Fruit fly (Drosophila melanogaster) whole organism, wandering third instar larva: ENCODE data around the gene Ythdf.

Experiments
- CG32264 ChIP-seq: fragments of 200-800 bp; sonication (Bioruptor generic); optimal IDR thresholded peaks from 2 replicates; lab custom pipeline; 2016; ENCODE audit warnings: missing biosample characterization, missing genetic modification characterization
- CG9705 ChIP-seq: fragments of 200-800 bp; sonication (Bioruptor generic); optimal IDR thresholded peaks from 2 replicates; lab custom pipeline; 2018; ENCODE audit warnings: missing biosample characterization, mild to moderate bottlenecking, missing genetic modification characterization
- CrebA ChIP-seq: fragments of 200-800 bp; sonication (Bioruptor generic); optimal IDR thresholded peaks from 2 replicates; lab custom pipeline; 2016; ENCODE audit warnings: missing biosample characterization, mild to moderate bottlenecking, missing genetic modification characterization, borderline replicate concordance
- Dif ChIP-seq: fragments of 200-275, 200-300 bp; sonication (Bioruptor generic); optimal IDR thresholded peaks from 2 replicates; lab custom pipeline; 2018; ENCODE audit warnings: missing biosample characterization, missing genetic modification characterization; ENCODE audit not compliant: partially characterized antibody
- GATAd ChIP-seq: sonication (Bioruptor generic); optimal IDR thresholded peaks from 2 replicates; lab custom pipeline; 2016; ENCODE audit warnings: missing biosample characterization, missing genetic modification characterization
- HLH106 ChIP-seq: fragments of 200-800 bp; optimal IDR thresholded peaks from 3 replicates; lab custom pipeline; 2019; ENCODE audit warnings: missing biosample characterization, mild to moderate bottlenecking, missing genetic modification characterization, moderate library complexity
- Hr83 ChIP-seq: fragments of 200-300 bp; sonication (Bioruptor generic); optimal IDR thresholded peaks from 2 replicates; lab custom pipeline; 2016; ENCODE audit warnings: missing biosample characterization, mild to moderate bottlenecking, missing genetic modification characterization, moderate library complexity; ENCODE audit not compliant: poor library complexity, severe bottlenecking
- Jra ChIP-seq: sonication (Bioruptor generic); optimal IDR thresholded peaks from 2 replicates; lab custom pipeline; 2016; ENCODE audit warnings: missing biosample characterization, missing genetic modification characterization
- N ChIP-seq: fragments of >200 bp; optimal IDR thresholded peaks from 2 replicates; lab custom pipeline; 2018; ENCODE audit warnings: missing biosample characterization, missing external identifiers, missing genetic modification characterization
- OdsH ChIP-seq: fragments of 200-800 bp; sonication (Bioruptor generic); optimal IDR thresholded peaks from 2 replicates; lab custom pipeline; 2016; ENCODE audit warnings: missing biosample characterization, mild to moderate bottlenecking, missing genetic modification characterization
- Sp1 ChIP-seq: fragments of 200-800 bp; sonication (Bioruptor generic); optimal IDR thresholded peaks from 3 replicates; lab custom pipeline; 2019; ENCODE audit warnings: missing biosample characterization, mild to moderate bottlenecking, missing genetic modification characterization, moderate library complexity
- Vsx2 ChIP-seq: fragments of 200-300, 225-300 bp; sonication (Bioruptor generic); optimal IDR thresholded peaks from 2 replicates; lab custom pipeline; 2018; ENCODE audit warnings: missing biosample characterization, missing genetic modification characterization; ENCODE audit not compliant: partially characterized antibody
- br ChIP-seq: fragments of 200-800 bp; sonication (Bioruptor generic); optimal IDR thresholded peaks from 2 replicates; lab custom pipeline; 2016; ENCODE audit warnings: missing biosample characterization, missing genetic modification characterization
- brk ChIP-seq: fragments of 200-800 bp; sonication (Bioruptor generic); optimal IDR thresholded peaks from 2 replicates; lab custom pipeline; 2016; ENCODE audit warnings: missing biosample characterization, mild to moderate bottlenecking, missing genetic modification characterization
- dmrt93B ChIP-seq: fragments of 200-800 bp; sonication (Bioruptor generic); optimal IDR thresholded peaks from 2 replicates; lab custom pipeline; 2018; ENCODE audit warnings: missing biosample characterization, mild to moderate bottlenecking, missing genetic modification characterization
- dsf ChIP-seq: sonication (Bioruptor generic); optimal IDR thresholded peaks from 2 replicates; lab custom pipeline; 2016; ENCODE audit warnings: missing biosample characterization, missing genetic modification characterization, borderline replicate concordance
- ey ChIP-seq: fragments of 200-800 bp; sonication (Bioruptor generic); optimal IDR thresholded peaks from 2 replicates; lab custom pipeline; 2016; ENCODE audit warnings: missing biosample characterization, missing genetic modification characterization
- foxo ChIP-seq, 2 experiments: fragments of 200-800 bp; sonication (Bioruptor generic); optimal IDR thresholded peaks; 2 replicates in 1 of 2; 3 replicates in 1 of 2; lab custom pipeline; 2016 to 2017; ENCODE audit warnings: missing biosample characterization in 2 of 2, missing genetic modification characterization in 2 of 2
- fru ChIP-seq: fragments of 200-800 bp; sonication (Bioruptor generic); optimal IDR thresholded peaks from 3 replicates; lab custom pipeline; 2016; ENCODE audit warnings: missing biosample characterization, mild to moderate bottlenecking, missing genetic modification characterization
- h ChIP-seq: fragments of 200-800 bp; sonication (Bioruptor generic); optimal IDR thresholded peaks from 3 replicates; lab custom pipeline; 2016; ENCODE audit warnings: missing biosample characterization, mild to moderate bottlenecking, missing genetic modification characterization
- jim ChIP-seq: fragments of 175-275, 200-325 bp; sonication (Bioruptor generic); optimal IDR thresholded peaks from 2 replicates; lab custom pipeline; 2016; ENCODE audit warnings: missing biosample characterization, mild to moderate bottlenecking, missing genetic modification characterization
- lola ChIP-seq: fragments of >200 bp; optimal IDR thresholded peaks from 2 replicates; lab custom pipeline; 2017; ENCODE audit warnings: missing biosample characterization, missing genetic modification characterization
- psq ChIP-seq: fragments of 200-800 bp; sonication (Bioruptor generic); optimal IDR thresholded peaks from 3 replicates; lab custom pipeline; 2017; ENCODE audit warnings: missing biosample characterization, mild to moderate bottlenecking, missing genetic modification characterization, moderate library complexity
- rgr ChIP-seq: fragments of 200-800 bp; sonication (Bioruptor generic); optimal IDR thresholded peaks from 3 replicates; lab custom pipeline; 2016; ENCODE audit warnings: missing biosample characterization, mild to moderate bottlenecking, missing genetic modification characterization
- sage ChIP-seq: fragments of 200-800 bp; sonication (Bioruptor generic); optimal IDR thresholded peaks from 2 replicates; lab custom pipeline; 2016; ENCODE audit warnings: missing biosample characterization, mild to moderate bottlenecking, missing genetic modification characterization
- sv ChIP-seq: fragments of 200-800 bp; sonication (Bioruptor generic); optimal IDR thresholded peaks from 3 replicates; lab custom pipeline; 2016; ENCODE audit warnings: missing biosample characterization, missing genetic modification characterization
- tai ChIP-seq: sonication (Bioruptor generic); optimal IDR thresholded peaks from 2 replicates; lab custom pipeline; 2016; ENCODE audit warnings: missing biosample characterization, missing genetic modification characterization
- usp ChIP-seq: fragments of >200 bp; optimal IDR thresholded peaks from 2 replicates; lab custom pipeline; 2017; ENCODE audit warnings: missing biosample characterization, missing genetic modification characterization
- woc ChIP-seq: sonication (Bioruptor generic); optimal IDR thresholded peaks from 2 replicates; lab custom pipeline; 2016; ENCODE audit warnings: missing biosample characterization, mild to moderate bottlenecking, missing genetic modification characterization

The Ythdf gene

dm6 chr3R:25023056-25023455 lies 16.0 kb downstream of the Ythdf start, which contains the start of gene beta4GalT7:
beta4GalT7 (plus strand) TSS chr3R:25023256.
- TF ChIP-seq tai (GFP tag; lab: Kevin White, UChicago) (no peak), GATAd (GFP tag; lab: Kevin White, UChicago) (no peak)
- TF ChIP-seq, all 38 proteins: peak for 0

- no peak for TF ChIP-seq OdsH (GFP tag; lab: Kevin White, UChicago)
These were observed 27.0 kb downstream of the Ythdf start for dm6 chr3R:25012016-25012415.

dm6 chr3R:25009745-25010446 lies 29.2 kb downstream of the Ythdf start:
- TF ChIP-seq OdsH (GFP tag; lab: Kevin White, UChicago): peak; percentile 22
- TF ChIP-seq br (GFP tag; lab: Kevin White, UChicago): peak; percentile 42
- no peak for TF ChIP-seq usp (GFP tag; lab: Kevin White, UChicago)
- TF ChIP-seq HLH106: peak; percentile 58
- peak in 1 of 2 experiments; percentile 58 for TF ChIP-seq foxo (GFP tag; optimal IDR thresholded peaks at IDR 0.05; lab: Kevin White, UChicago)
- TF ChIP-seq jim: no peak
- no peak for TF ChIP-seq CG9705 (GFP tag; lab: Kevin White, UChicago)
- TF ChIP-seq fru (GFP tag; lab: Kevin White, UChicago): peak; percentile 51
- TF ChIP-seq rgr (GFP tag; lab: Kevin White, UChicago): peak; percentile 10
- no peak for TF ChIP-seq sage
- TF ChIP-seq Sp1 (GFP tag; lab: Kevin White, UChicago): peak; percentile 44
- no peak for TF ChIP-seq CG32264
- peak; percentile 59 for TF ChIP-seq h (GFP tag; lab: Kevin White, UChicago)
- TF ChIP-seq dmrt93B (GFP tag; lab: Kevin White, UChicago): peak; percentile 33
- TF ChIP-seq woc: peak; percentile 22
- peak; percentile 18 for TF ChIP-seq ey

dm6 chr3R:25005748-25006147 lies 33.3 kb downstream of the Ythdf start:
- TF ChIP-seq dsf (GFP tag; lab: Kevin White, UChicago): no peak
- TF ChIP-seq Sp1 (GFP tag; lab: Kevin White, UChicago): no peak
- TF ChIP-seq Jra (GFP tag; lab: Kevin White, UChicago): no peak
- TF ChIP-seq sv (GFP tag; lab: Kevin White, UChicago): no peak
- no peak for TF ChIP-seq CrebA (GFP tag; lab: Kevin White, UChicago)
- no peak for TF ChIP-seq foxo (GFP tag; optimal IDR thresholded peaks at IDR 0.05; lab: Kevin White, UChicago)
- TF ChIP-seq sage: no peak
- TF ChIP-seq lola (GFP tag; lab: Kevin White, UChicago): no peak
- no peak for TF ChIP-seq rgr (GFP tag; lab: Kevin White, UChicago)
- TF ChIP-seq psq (GFP tag; lab: Kevin White, UChicago): no peak
- no peak for TF ChIP-seq ey
- no peak for TF ChIP-seq woc
- no peak for TF ChIP-seq Hr83 (GFP tag; lab: Kevin White, UChicago)
- no peak for TF ChIP-seq CG9705 (GFP tag; lab: Kevin White, UChicago)

dm6 chr3R:25004763-25005162 lies 34.3 kb downstream of the Ythdf start:
- TF ChIP-seq ey (no peak), sage (no peak), Sp1 (GFP tag; lab: Kevin White, UChicago) (no peak), Vsx2 (no peak), OdsH (GFP tag; lab: Kevin White, UChicago) (no peak), dsf (GFP tag; lab: Kevin White, UChicago) (no peak), tai (GFP tag; lab: Kevin White, UChicago) (no peak), brk (no peak), sv (GFP tag; lab: Kevin White, UChicago) (no peak), Hr83 (GFP tag; lab: Kevin White, UChicago) (no peak), HLH106 (no peak), N (GFP tag; lab: Kevin White, UChicago) (no peak)

dm6 chr3R:25004064-25004463 lies 35.0 kb downstream of the Ythdf start:
- no peak for TF ChIP-seq Dif (GFP tag; lab: Kevin White, UChicago)
- TF ChIP-seq, all 38 proteins: peak for 0
